Worm (Caenorhabditis elegans): ENCODE results near the gene rfc-3.

Gene rfc-3

DNA sequence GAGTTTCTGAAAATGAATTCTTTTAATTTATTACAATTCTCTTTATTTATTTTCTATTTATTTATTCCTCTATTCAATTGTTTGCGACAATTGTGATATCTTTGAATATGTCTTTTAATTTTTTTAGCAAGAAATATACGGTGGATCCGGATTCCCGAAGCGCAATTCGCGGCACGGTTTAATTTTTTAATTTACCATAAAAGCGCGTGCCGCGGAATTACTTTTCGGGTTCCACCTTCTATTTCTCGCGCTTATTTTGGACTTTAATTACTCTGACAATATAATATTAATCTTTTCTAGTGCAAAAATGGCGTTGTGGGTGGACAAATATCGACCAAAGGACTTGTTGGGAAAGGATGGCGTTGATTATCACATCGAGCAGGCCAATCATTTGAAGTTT, at the start of gene rfc-3:
TSS of gene rfc-3 (plus strand) at position 301 of the 400 bp plus-strand sequence.
- TF ChIP-seq ets-5 (GFP tag; IDR thresholded peaks at IDR 0.05) (no peak), xbp-1 (tag; optimal IDR thresholded peaks at IDR 0.05) (no peak), efl-1 (optimal IDR thresholded peaks at IDR 0.05) (no peak), efl-1 (GFP tag; optimal IDR thresholded peaks at IDR 0.05 in 1 of 2) (peak in 1 of 2 experiments; percentile 57)

DNA sequence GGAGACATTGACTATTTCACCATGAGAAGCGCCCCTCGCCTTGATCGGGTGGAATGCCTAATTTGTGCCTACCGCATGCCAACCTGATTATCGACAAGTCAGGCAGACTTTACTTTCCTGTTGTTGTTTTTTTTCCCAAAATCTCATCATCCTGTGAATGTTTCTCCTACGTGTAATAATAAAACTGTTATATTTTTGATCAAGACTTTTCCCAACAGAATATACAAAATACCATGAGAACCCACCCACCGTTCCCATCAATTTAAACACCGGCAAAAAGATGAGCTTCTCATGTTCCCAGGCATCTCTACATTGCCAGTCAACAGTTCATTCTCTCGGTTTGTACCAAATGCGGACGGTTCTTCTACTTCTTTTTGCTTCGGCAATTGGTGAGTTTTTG, 48.7 kb upstream of the rfc-3 start, which contains the start of gene scl-9:
TSS of gene scl-9 (plus strand) at position 301 of the 400 bp plus-strand sequence.
- TF ChIP-seq sox-4 (tag; optimal IDR thresholded peaks at IDR 0.05) (no peak), elt-3 (tag; optimal IDR thresholded peaks at IDR 0.05) (no peak), dpl-1 (GFP tag; optimal IDR thresholded peaks at IDR 0.05) (no peak), lin-39 (tag; optimal IDR thresholded peaks at IDR 0.05) (no peak), nhr-77 (tag; optimal IDR thresholded peaks at IDR 0.05) (no peak), lin-13 (GFP tag; optimal IDR thresholded peaks at IDR 0.05) (no peak), nhr-90 (tag; optimal IDR thresholded peaks at IDR 0.05; ENCODE audit: poor library complexity) (no peak), hpl-2 (GFP tag; optimal IDR thresholded peaks at IDR 0.05) (no peak), ceh-63 (GFP tag; optimal IDR thresholded peaks at IDR 0.05) (no peak), aly-2 (tag; optimal IDR thresholded peaks at IDR 0.05) (no peak), nhr-237 (tag; optimal IDR thresholded peaks at IDR 0.05) (no peak), lin-35 (GFP tag; optimal IDR thresholded peaks at IDR 0.05) (no peak), F16B12.6 (tag; optimal IDR thresholded peaks at IDR 0.05) (no peak), lir-3 (tag; optimal IDR thresholded peaks at IDR 0.05; ENCODE audit: poor library complexity) (no peak), Y116A8C.19 (tag; optimal IDR thresholded peaks at IDR 0.05; ENCODE audit: borderline replicate concordance) (no peak), mep-1 (tag; optimal IDR thresholded peaks at IDR 0.05) (no peak)

DNA sequence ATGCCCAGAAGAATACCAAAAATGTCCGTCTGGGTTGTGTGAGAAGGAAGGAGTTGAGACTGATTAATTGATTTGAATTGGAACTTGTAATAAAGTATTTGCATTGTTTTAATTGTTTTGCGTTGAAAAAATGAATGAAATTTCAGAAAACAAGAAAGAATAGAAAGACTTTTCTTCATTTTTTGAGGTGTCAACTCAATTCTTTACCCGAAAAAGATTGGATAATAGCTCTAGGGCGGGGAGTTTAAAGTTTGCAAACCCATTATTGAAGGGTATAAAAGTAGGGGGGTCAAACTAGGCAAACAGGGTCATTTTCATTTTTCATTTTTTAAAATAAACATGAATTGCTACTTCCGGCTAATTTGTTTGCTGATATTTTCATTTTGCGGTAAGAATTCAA, 47.4 kb upstream of the rfc-3 start, which contains the start of gene scl-10:
TSS of gene scl-10 (plus strand) at position 301 of the 400 bp plus-strand sequence.
- TF ChIP-seq zag-1 (tag; optimal IDR thresholded peaks at IDR 0.05): no peak
- no peak for TF ChIP-seq lsy-2 (tag; optimal IDR thresholded peaks at IDR 0.05)
- TF ChIP-seq nhr-47 (tag; optimal IDR thresholded peaks at IDR 0.05): no peak
- no peak for TF ChIP-seq ceh-82 (tag; optimal IDR thresholded peaks at IDR 0.05)
- no peak for TF ChIP-seq ztf-4 (tag; optimal IDR thresholded peaks at IDR 0.05)
- no peak for TF ChIP-seq jun-1 (tag; optimal IDR thresholded peaks at IDR 0.05)
- TF ChIP-seq ets-5 (GFP tag; IDR thresholded peaks at IDR 0.05): no peak
- no peak for TF ChIP-seq pag-3 (tag; optimal IDR thresholded peaks at IDR 0.05; ENCODE audit: borderline replicate concordance, insufficient read depth)
- TF ChIP-seq nhr-12 (tag; optimal IDR thresholded peaks at IDR 0.05): no peak

ce11 chrIV:13051073-13051472, 44.5 kb upstream of the rfc-3 start, which contains the start of gene scl-11:
scl-11 (plus strand) TSS chrIV:13051373.
- TF ChIP-seq jun-1 (tag; optimal IDR thresholded peaks at IDR 0.05) (no peak), Y116A8C.19 (tag; optimal IDR thresholded peaks at IDR 0.05; ENCODE audit: borderline replicate concordance) (no peak), nhr-85 (tag) (no peak), isw-1 (GFP tag; IDR thresholded peaks at IDR 0.05) (no peak), snpc-4 (tag; optimal IDR thresholded peaks at IDR 0.05) (no peak), fkh-8 (tag; optimal IDR thresholded peaks at IDR 0.05) (no peak), unc-98 (GFP tag; IDR thresholded peaks at IDR 0.05) (no peak), unc-30 (tag; optimal IDR thresholded peaks at IDR 0.05) (no peak), aly-2 (tag; optimal IDR thresholded peaks at IDR 0.05) (no peak)

ce11 chrIV:13052568-13052967, 43.0 kb upstream of the rfc-3 start, which contains the start of gene F49E11.7:
F49E11.7 (plus strand) TSS chrIV:13052868.
- TF ChIP-seq efl-1 (optimal IDR thresholded peaks at IDR 0.05) (no peak), efl-1 (GFP tag; optimal IDR thresholded peaks at IDR 0.05 in 1 of 2) (peak in 1 of 2 experiments; percentile 17), dsc-1 (tag; optimal IDR thresholded peaks at IDR 0.05) (no peak), skn-1 (tag; optimal IDR thresholded peaks at IDR 0.05) (no peak)

Data from whole organism, L1 larva.